Worm (Caenorhabditis elegans) whole organism, midembryonic: ENCODE results near the gene srx-131.

Experiments
- T22C8.4 ChIP-seq: fragments of 200-800 bp; sonication (Bioruptor generic); IDR thresholded peaks from 2 replicates; pipeline ENCODE4 v1.3.6; 2022; ENCODE audit warnings: missing genetic modification characterization, missing compliant biosample characterization
- cog-1 ChIP-seq: sonication (generic microtip); optimal IDR thresholded peaks from 2 replicates; lab custom pipeline; 2016; ENCODE audit warnings: missing genetic modification characterization, missing compliant biosample characterization
- flt-1 ChIP-seq: fragments of 200-800 bp; sonication (Bioruptor generic); IDR thresholded peaks from 2 replicates; pipeline ENCODE4 v1.3.6; 2022; ENCODE audit warnings: missing genetic modification characterization, missing compliant biosample characterization
- klf-2 ChIP-seq: fragments of 200-800 bp; sonication (Bioruptor generic); conservative IDR thresholded peaks from 2 replicates; pipeline ENCODE4 v1.3.6; 2022; ENCODE audit warnings: missing genetic modification reagents, missing genetic modification characterization, missing compliant biosample characterization
- med-1 ChIP-seq: sonication (generic microtip); optimal IDR thresholded peaks from 2 replicates; lab custom pipeline; 2017; ENCODE audit warnings: missing genetic modification characterization, mild to moderate bottlenecking, missing compliant biosample characterization, antibody characterized with exemption, missing genetic modification reagents; ENCODE audit not compliant: insufficient read depth
- ref-1 ChIP-seq: fragments of 200-800 bp; sonication (Bioruptor generic); conservative IDR thresholded peaks from 2 replicates; pipeline ENCODE4 v1.3.6; 2022; ENCODE audit warnings: missing genetic modification reagents, missing genetic modification characterization, missing compliant biosample characterization
- ztf-23 ChIP-seq: fragments of 200-800 bp; sonication (Bioruptor generic); IDR thresholded peaks from 2 replicates; pipeline ENCODE4 v1.3.6; 2022; ENCODE audit warnings: missing genetic modification reagents, missing genetic modification characterization, missing compliant biosample characterization
- ztf-29 ChIP-seq: fragments of 200-800 bp; sonication (Bioruptor generic); IDR thresholded peaks from 2 replicates; pipeline ENCODE4 v1.3.6; 2022; ENCODE audit warnings: missing genetic modification reagents, missing genetic modification characterization, missing compliant biosample characterization

DNA sequence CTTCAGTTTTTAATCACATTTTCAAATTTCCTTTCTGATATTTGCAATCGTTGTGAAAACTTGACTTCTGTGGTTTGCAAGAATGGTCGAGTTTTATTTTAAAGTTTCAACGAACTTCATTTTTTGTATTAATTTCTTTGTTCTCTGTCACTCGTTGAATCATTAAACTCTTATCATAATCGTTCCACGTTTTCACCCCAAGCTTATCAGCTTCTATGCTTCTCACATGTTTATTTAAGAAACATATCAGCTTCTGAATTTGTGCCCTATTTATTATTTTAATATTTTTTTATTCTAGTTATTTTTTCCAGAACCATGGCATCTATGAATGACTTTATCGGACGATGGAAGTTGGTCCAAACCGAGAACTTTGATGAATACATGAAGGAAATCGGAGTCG is 34.0 kb downstream of the srx-131 start, which contains the start of gene lbp-7:
- TF ChIP-seq ztf-23 (GFP tag; lab: Robert Waterston, UW) (no peak), ref-1 (no peak), klf-2 (GFP tag; lab: Robert Waterston, UW) (no peak), flt-1 (GFP tag; lab: Robert Waterston, UW) (no peak), cog-1 (tag; lab: Kevin White, UChicago) (no peak), T22C8.4 (GFP tag; lab: Robert Waterston, UW) (no peak), med-1 (GFP tag; lab: Kevin White, UChicago) (no peak), ztf-29 (GFP tag; lab: Robert Waterston, UW) (no peak)
